Worm (Caenorhabditis elegans) whole organism, late embryonic: ENCODE data around the gene ztf-1.

Source experiments
- ama-1 ChIP-seq: fragments of 150-350 bp; optimal IDR thresholded peaks from 2 replicates; lab custom pipeline; 2014
- ceh-19 ChIP-seq: fragments of 200-800 bp; sonication (Bioruptor generic); optimal IDR thresholded peaks from 2 replicates; lab custom pipeline; 2018; ENCODE audit warnings: mild to moderate bottlenecking, missing genetic modification characterization, missing compliant biosample characterization
- ceh-24 ChIP-seq: sonication (generic microtip); optimal IDR thresholded peaks from 2 replicates; lab custom pipeline; 2016; ENCODE audit warnings: mild to moderate bottlenecking, missing genetic modification characterization, missing compliant biosample characterization
- ceh-31 ChIP-seq: sonication (generic microtip); optimal IDR thresholded peaks from 2 replicates; lab custom pipeline; 2016; ENCODE audit warnings: missing genetic modification characterization, missing compliant biosample characterization
- ceh-34 ChIP-seq: sonication (generic microtip); optimal IDR thresholded peaks from 2 replicates; lab custom pipeline; 2016; ENCODE audit warnings: mild to moderate bottlenecking, missing genetic modification characterization, missing compliant biosample characterization
- eyg-1 ChIP-seq: sonication (generic microtip); optimal IDR thresholded peaks from 2 replicates; lab custom pipeline; 2016; ENCODE audit warnings: missing genotype, missing genetic modification characterization, missing compliant biosample characterization
- nhr-11 ChIP-seq: fragments of 150-350 bp; optimal IDR thresholded peaks from 2 replicates; lab custom pipeline; 2014; ENCODE audit warnings: missing biosample characterization, missing genetic modification characterization
- nhr-232 ChIP-seq: sonication (generic microtip); optimal IDR thresholded peaks from 2 replicates; lab custom pipeline; 2016; ENCODE audit warnings: missing genetic modification characterization, missing compliant biosample characterization
- odd-2 ChIP-seq: sonication (generic microtip); optimal IDR thresholded peaks from 2 replicates; lab custom pipeline; 2017; ENCODE audit warnings: antibody characterized with exemption, mild to moderate bottlenecking, missing genetic modification characterization, missing compliant biosample characterization
- pha-4 ChIP-seq: fragments of 150-350 bp; optimal IDR thresholded peaks from 2 replicates; lab custom pipeline; 2018; ENCODE audit warnings: missing biosample characterization, missing genetic modification reagents, missing genetic modification characterization
- pqm-1 ChIP-seq: sonication (generic microtip); optimal IDR thresholded peaks from 2 replicates; lab custom pipeline; 2016; ENCODE audit warnings: missing genetic modification characterization, missing compliant biosample characterization
- sox-2 ChIP-seq: fragments of 200-800 bp; sonication (Bioruptor generic); IDR thresholded peaks from 2 replicates; pipeline ENCODE4 v1.3.6; 2022; ENCODE audit warnings: missing genetic modification reagents, missing genetic modification characterization, missing compliant biosample characterization
- tbx-7 ChIP-seq: sonication (generic microtip); optimal IDR thresholded peaks from 2 replicates; lab custom pipeline; 2016; ENCODE audit warnings: missing genotype, missing genetic modification characterization, missing compliant biosample characterization

ce11 chrIII:8775953-8776352 lies 16.2 kb downstream of the ztf-1 start, which contains the start of gene snap-29:
- no peak for TF ChIP-seq ceh-24 (tag; lab: Kevin White, UChicago)
- no peak for TF ChIP-seq pqm-1 (tag; lab: Kevin White, UChicago)
- no peak for TF ChIP-seq ceh-31 (tag; lab: Kevin White, UChicago)
- TF ChIP-seq odd-2, result no peak
- TF ChIP-seq nhr-232 (tag; lab: Kevin White, UChicago), result no peak
- peak; percentile 41 for TF ChIP-seq nhr-11 (tag; lab: Kevin White, UChicago)
- TF ChIP-seq pha-4, result no peak
- no peak for TF ChIP-seq ama-1 (lab: Kevin White, UChicago)
- TF ChIP-seq eyg-1 (tag; lab: Kevin White, UChicago), result no peak
- TF ChIP-seq ceh-19 (GFP tag; lab: Kevin White, UChicago), result no peak
- TF ChIP-seq tbx-7, result no peak
- TF ChIP-seq ceh-34 (tag; lab: Kevin White, UChicago), result no peak
- no peak for TF ChIP-seq sox-2 (GFP tag; lab: Robert Waterston, UW)
